Fruit fly (Drosophila melanogaster) whole organism, larva: ENCODE results near the gene amrt.
A peak's percentile ranks its signal among the peaks of the same experiment; 100 is the strongest.

Experiments
- noc ChIP-seq: fragments of 200-800 bp; sonication (Bioruptor generic); optimal IDR thresholded peaks from 3 replicates; lab custom pipeline; 2019; ENCODE audit warnings: missing biosample characterization, mild to moderate bottlenecking, missing genetic modification characterization, moderate library complexity

Gene amrt

dm6 chrX:13818172-13818472 lies 35.9 kb downstream of the amrt start:
- no peak for TF ChIP-seq noc

- TF ChIP-seq noc = no peak
Measured at dm6 chrX:13818841-13819240, 36.6 kb downstream of the amrt start.

- TF ChIP-seq noc = no peak
Measured at dm6 chrX:13819682-13820081, 37.4 kb downstream of the amrt start.

- TF ChIP-seq noc = peak; percentile 54
Measured at dm6 chrX:13820310-13821038, 38.2 kb downstream of the amrt start.

dm6 chrX:13821039-13821774 lies 38.9 kb downstream of the amrt start:
- no peak for TF ChIP-seq noc

- no peak for TF ChIP-seq noc
Measured at dm6 chrX:13821775-13822493, 39.7 kb downstream of the amrt start, which contains the start of gene Clic. Gene Clic (minus strand): TSS chrX:13822307.

- TF ChIP-seq noc = no peak
Measured at dm6 chrX:13822753-13823152, 40.5 kb downstream of the amrt start, which contains the start of gene Nup93-1. Gene Nup93-1 (plus strand): TSS chrX:13822826.

- TF ChIP-seq noc = no peak
Measured at dm6 chrX:13828870-13829269, 46.6 kb downstream of the amrt start.

- TF ChIP-seq noc = no peak
Measured at dm6 chrX:13830029-13830428, 47.8 kb downstream of the amrt start, which contains the start of gene jub. Gene jub (minus strand): TSS chrX:13830317.
